Fruit fly (Drosophila melanogaster) whole organism, embryonic: ENCODE data around the gene CG18598.

Experiments used
- GATAe ChIP-seq: fragments of 200-800 bp; sonication (Bioruptor generic); conservative IDR thresholded peaks from 2 replicates; pipeline ENCODE4 v1.3.6; 2022; ENCODE audit warnings: missing biosample characterization, missing genetic modification characterization
- PHDP ChIP-seq: fragments of 200-800 bp; sonication (Bioruptor generic); optimal IDR thresholded peaks from 3 replicates; lab custom pipeline; 2018; ENCODE audit warnings: missing biosample characterization, mild to moderate bottlenecking, missing genetic modification characterization, moderate library complexity
- da ChIP-seq: fragments of 200-800 bp; sonication (Bioruptor generic); optimal IDR thresholded peaks from 2 replicates; lab custom pipeline; 2016; ENCODE audit warnings: missing biosample characterization, missing genetic modification characterization

dm6 chr3R:18245044-18245596 is 5.8 kb upstream of the CG18598 start:
- TF ChIP-seq da (GFP tag; lab: Kevin White, UChicago), result no peak
- no peak for TF ChIP-seq GATAe
- no peak for TF ChIP-seq PHDP (tag; lab: Kevin White, UChicago)
